Worm (Caenorhabditis elegans) whole organism, L1 larva: ENCODE data around the gene rme-4.
A peak's percentile ranks its signal among the peaks of the same experiment; 100 is the strongest.

Source experiments
- C16A3.4 ChIP-seq: fragments of 150-350 bp; optimal IDR thresholded peaks from 2 replicates; lab custom pipeline; 2014; ENCODE audit warnings: missing biosample characterization, missing genetic modification characterization
- F16B12.6 ChIP-seq: fragments of 150-350 bp; optimal IDR thresholded peaks from 2 replicates; lab custom pipeline; 2014; ENCODE audit warnings: missing biosample characterization, missing genetic modification characterization
- Y116A8C.19 ChIP-seq: sonication (generic microtip); optimal IDR thresholded peaks from 2 replicates; lab custom pipeline; 2016; ENCODE audit warnings: missing compliant biosample characterization, missing genetic modification characterization, borderline replicate concordance
- aly-2 ChIP-seq: fragments of 150-350 bp; optimal IDR thresholded peaks from 2 replicates; lab custom pipeline; 2014; ENCODE audit warnings: missing biosample characterization, missing genetic modification characterization
- blmp-1 ChIP-seq: fragments of 150-350 bp; optimal IDR thresholded peaks from 2 replicates; lab custom pipeline; 2014; ENCODE audit warnings: missing biosample characterization, missing genetic modification characterization
- ceh-82 ChIP-seq, 3 experiments: fragments of 150-350 bp in 1 of 3; sonication (generic microtip) in 2 of 3; optimal IDR thresholded peaks; 2 replicates each; lab custom pipeline; 2014 to 2017; ENCODE audit warnings: missing biosample characterization in 3 of 3, missing genetic modification characterization in 3 of 3
- dpl-1 ChIP-seq, 3 experiments: fragments of 150-350 bp in 2 of 3; sonication (generic microtip) in 1 of 3; optimal IDR thresholded peaks; 2 replicates each; lab custom pipeline; 2014 to 2017; ENCODE audit warnings: missing biosample characterization in 3 of 3, missing genetic modification characterization in 3 of 3, missing genetic modification reagents in 3 of 3
- dsc-1 ChIP-seq: sonication (generic microtip); optimal IDR thresholded peaks from 2 replicates; lab custom pipeline; 2016; ENCODE audit warnings: mild to moderate bottlenecking, missing genetic modification characterization, missing compliant biosample characterization
- efl-1 ChIP-seq, 4 experiments: fragments of 150-350 bp; optimal IDR thresholded peaks in 3 of 4; peaks in 1 of 4; 1 replicate in 1 of 4; 2 replicates in 3 of 4; lab custom pipeline; 2014; ENCODE audit warnings: missing biosample characterization in 2 of 4, missing genetic modification characterization in 2 of 4, missing genetic modification reagents in 2 of 4
- efl-3 ChIP-seq: fragments of 200-800 bp; sonication (Bioruptor generic); optimal IDR thresholded peaks from 2 replicates; lab custom pipeline; 2018; ENCODE audit warnings: mild to moderate bottlenecking, missing genetic modification characterization, missing compliant biosample characterization
- egl-27 ChIP-seq, 2 experiments: fragments of 150-350 bp in 1 of 2; sonication (generic microtip); optimal IDR thresholded peaks; 3 replicates each; lab custom pipeline; 2017 to 2018; ENCODE audit warnings: missing biosample characterization in 2 of 2, missing genetic modification characterization in 2 of 2, missing genetic modification reagents in 2 of 2
- elt-2 ChIP-seq: sonication (generic microtip); optimal IDR thresholded peaks from 2 replicates; lab custom pipeline; 2016; ENCODE audit warnings: missing genetic modification characterization, mild to moderate bottlenecking, inconsistent platforms, missing compliant biosample characterization, missing genetic modification reagents
- elt-3 ChIP-seq, 6 experiments: fragments of 150-350 bp in 1 of 6; sonication (generic microtip); optimal IDR thresholded peaks; 2 replicates each; lab custom pipeline; 2017 to 2018; ENCODE audit warnings: missing biosample characterization in 6 of 6, missing genetic modification characterization in 6 of 6, inconsistent platforms in 1 of 6
- ets-5 ChIP-seq: fragments of 200-800 bp; sonication (Bioruptor generic); IDR thresholded peaks from 2 replicates; pipeline ENCODE4 v1.3.6; 2022; ENCODE audit warnings: missing genetic modification characterization, missing compliant biosample characterization
- fkh-8 ChIP-seq: sonication (generic microtip); optimal IDR thresholded peaks from 2 replicates; lab custom pipeline; 2016; ENCODE audit warnings: mild to moderate bottlenecking, missing genetic modification characterization, missing compliant biosample characterization
- fos-1 ChIP-seq: fragments of 150-350 bp; optimal IDR thresholded peaks from 2 replicates; lab custom pipeline; 2014; ENCODE audit warnings: missing biosample characterization, missing genetic modification characterization
- hlh-4 ChIP-seq: sonication (generic microtip); optimal IDR thresholded peaks from 2 replicates; lab custom pipeline; 2016; ENCODE audit warnings: mild to moderate bottlenecking, missing genetic modification characterization, missing compliant biosample characterization
- hpl-2 ChIP-seq: fragments of 150-350 bp; optimal IDR thresholded peaks from 2 replicates; lab custom pipeline; 2014; ENCODE audit warnings: missing biosample characterization, missing genetic modification reagents, missing genetic modification characterization
- irx-1 ChIP-seq: sonication (generic microtip); optimal IDR thresholded peaks from 2 replicates; lab custom pipeline; 2016; ENCODE audit warnings: missing genetic modification characterization, missing compliant biosample characterization
- isw-1 ChIP-seq: fragments of 200-800 bp; sonication (Bioruptor generic); IDR thresholded peaks from 2 replicates; pipeline ENCODE4 v1.3.6; 2022; ENCODE audit warnings: missing genetic modification characterization, missing compliant biosample characterization
- jun-1 ChIP-seq: fragments of 150-350 bp; optimal IDR thresholded peaks from 2 replicates; lab custom pipeline; 2014; ENCODE audit warnings: missing biosample characterization, missing genetic modification reagents, missing genetic modification characterization
- lin-13 ChIP-seq: fragments of 150-350 bp; optimal IDR thresholded peaks from 2 replicates; lab custom pipeline; 2014; ENCODE audit warnings: missing biosample characterization, missing genetic modification reagents, missing genetic modification characterization
- lin-14 ChIP-seq: fragments of 200-800 bp; sonication (Bioruptor generic); optimal IDR thresholded peaks from 2 replicates; lab custom pipeline; 2018; ENCODE audit warnings: mild to moderate bottlenecking, missing genetic modification characterization, moderate library complexity, missing compliant biosample characterization
- lin-35 ChIP-seq, 2 experiments: fragments of 150-350 bp; optimal IDR thresholded peaks; 2 replicates each; lab custom pipeline; 2014; ENCODE audit warnings: missing biosample characterization in 2 of 2, missing genetic modification characterization in 2 of 2, missing genetic modification reagents in 2 of 2
- lsy-2 ChIP-seq, 2 experiments: fragments of 150-350 bp; optimal IDR thresholded peaks; 2 replicates each; lab custom pipeline; 2014; ENCODE audit warnings: missing biosample characterization in 2 of 2, missing genetic modification characterization in 2 of 2
- mab-9 ChIP-seq: fragments of 200-800 bp; sonication (Bioruptor generic); IDR thresholded peaks from 2 replicates; pipeline ENCODE4 v1.3.6; 2022; ENCODE audit warnings: missing genetic modification reagents, missing genetic modification characterization, missing compliant biosample characterization
- mdl-1 ChIP-seq, 2 experiments: fragments of 150-350 bp; optimal IDR thresholded peaks; 2 replicates each; lab custom pipeline; 2014 to 2017; ENCODE audit warnings: missing biosample characterization in 2 of 2, missing genetic modification characterization in 2 of 2, inconsistent platforms in 1 of 2
- mep-1 ChIP-seq: fragments of 150-350 bp; optimal IDR thresholded peaks from 2 replicates; lab custom pipeline; 2014; ENCODE audit warnings: missing biosample characterization, missing genetic modification characterization
- nhr-11 ChIP-seq: fragments of 150-350 bp; optimal IDR thresholded peaks from 2 replicates; lab custom pipeline; 2014; ENCODE audit warnings: missing biosample characterization, missing genetic modification characterization
- nhr-12 ChIP-seq: sonication (generic microtip); optimal IDR thresholded peaks from 2 replicates; lab custom pipeline; 2017; ENCODE audit warnings: missing biosample characterization, missing genetic modification characterization
- nhr-19 ChIP-seq: fragments of 200-800 bp; sonication (Bioruptor generic); conservative IDR thresholded peaks from 2 replicates; pipeline ENCODE4 v1.3.6; 2022; ENCODE audit warnings: missing genetic modification characterization, missing compliant biosample characterization
- nhr-20 ChIP-seq: sonication (generic microtip); optimal IDR thresholded peaks from 2 replicates; lab custom pipeline; 2016; ENCODE audit warnings: mild to moderate bottlenecking, missing genetic modification characterization, missing compliant biosample characterization
- nhr-237 ChIP-seq: fragments of 150-350 bp; optimal IDR thresholded peaks from 2 replicates; lab custom pipeline; 2014; ENCODE audit warnings: missing biosample characterization, missing genetic modification characterization
- nhr-47 ChIP-seq: sonication (generic microtip); optimal IDR thresholded peaks from 2 replicates; lab custom pipeline; 2016; ENCODE audit warnings: mild to moderate bottlenecking, missing genetic modification characterization, moderate library complexity, missing compliant biosample characterization
- nhr-71 ChIP-seq: sonication (generic microtip); optimal IDR thresholded peaks from 2 replicates; lab custom pipeline; 2016; ENCODE audit warnings: mild to moderate bottlenecking, missing genetic modification characterization, moderate library complexity, missing compliant biosample characterization
- nhr-77 ChIP-seq: fragments of 150-350 bp; optimal IDR thresholded peaks from 2 replicates; lab custom pipeline; 2014; ENCODE audit warnings: missing biosample characterization, missing genetic modification characterization
- nhr-85 ChIP-seq: sonication (generic microtip); peaks from one replicate; lab custom pipeline; 2016; ENCODE audit warnings: missing genetic modification characterization, inconsistent platforms, missing compliant biosample characterization
- nhr-90 ChIP-seq: sonication (generic microtip); optimal IDR thresholded peaks from 2 replicates; lab custom pipeline; 2016; ENCODE audit warnings: mild to moderate bottlenecking, missing genetic modification characterization, missing compliant biosample characterization; ENCODE audit not compliant: poor library complexity
- rnt-1 ChIP-seq: sonication (generic microtip); optimal IDR thresholded peaks from 2 replicates; lab custom pipeline; 2016; ENCODE audit warnings: mild to moderate bottlenecking, missing genetic modification characterization, moderate library complexity, missing compliant biosample characterization
- skn-1 ChIP-seq: fragments of 150-350 bp; optimal IDR thresholded peaks from 2 replicates; lab custom pipeline; 2014; ENCODE audit warnings: missing biosample characterization, missing genetic modification characterization
- snu-23 ChIP-seq: sonication (generic microtip); optimal IDR thresholded peaks from 2 replicates; lab custom pipeline; 2016; ENCODE audit warnings: missing genetic modification characterization, missing compliant biosample characterization
- sox-4 ChIP-seq: sonication (generic microtip); optimal IDR thresholded peaks from 2 replicates; lab custom pipeline; 2016; ENCODE audit warnings: missing genetic modification characterization, missing compliant biosample characterization
- tbx-2 ChIP-seq: sonication (generic microtip); optimal IDR thresholded peaks from 2 replicates; lab custom pipeline; 2016; ENCODE audit warnings: missing genetic modification characterization, missing compliant biosample characterization
- tlp-1 ChIP-seq: fragments of 150-350 bp; optimal IDR thresholded peaks from 2 replicates; lab custom pipeline; 2014; ENCODE audit warnings: missing biosample characterization, missing genetic modification characterization
- unc-130 ChIP-seq: fragments of 150-350 bp; optimal IDR thresholded peaks from 2 replicates; lab custom pipeline; 2017; ENCODE audit warnings: missing biosample characterization, missing genetic modification characterization, inconsistent platforms
- unc-62 ChIP-seq: fragments of 150-350 bp; optimal IDR thresholded peaks from 2 replicates; lab custom pipeline; 2014; ENCODE audit warnings: missing biosample characterization, missing genetic modification reagents, missing genetic modification characterization
- ztf-11 ChIP-seq, 2 experiments: sonication (generic microtip); optimal IDR thresholded peaks; 2 replicates each; lab custom pipeline; 2016 to 2017; ENCODE audit warnings: missing genetic modification characterization in 2 of 2, missing biosample characterization in 1 of 2, missing compliant biosample characterization in 1 of 2
- ztf-4 ChIP-seq: fragments of 150-350 bp; optimal IDR thresholded peaks from 2 replicates; lab custom pipeline; 2014; ENCODE audit warnings: missing biosample characterization, missing genetic modification characterization

The rme-4 gene

ce11 chrX:10332035-10332614, 47.5 kb downstream of the rme-4 start:
- TF ChIP-seq snu-23 (GFP tag; lab: Kevin White, UChicago), result peak; percentile 43
- TF ChIP-seq hpl-2 (GFP tag; lab: Kevin White, UChicago), result no peak
- peak; percentile 25 for TF ChIP-seq nhr-47 (tag; lab: Kevin White, UChicago)
- peak; percentile 78 for TF ChIP-seq skn-1 (tag; lab: Kevin White, UChicago)
- no peak for TF ChIP-seq nhr-237
- TF ChIP-seq elt-2 (tag; lab: Kevin White, UChicago), result peak; percentile 47
- TF ChIP-seq tlp-1, result no peak
- TF ChIP-seq nhr-11 (tag; lab: Kevin White, UChicago), result no peak
- TF ChIP-seq tbx-2, result peak; percentile 39
- TF ChIP-seq blmp-1 (tag; lab: Kevin White, UChicago), result peak; percentile 48
- TF ChIP-seq lin-35 (GFP tag; optimal IDR thresholded peaks at IDR 0.05; lab: Kevin White, UChicago), result peak in 1 of 2 experiments; percentile 14
- no peak for TF ChIP-seq hlh-4
- no peak for TF ChIP-seq aly-2 (tag; lab: Kevin White, UChicago)
- TF ChIP-seq lin-13, result no peak
- no peak for TF ChIP-seq nhr-12 (tag; lab: Kevin White, UChicago)
- peak; percentile 29 for TF ChIP-seq dsc-1 (tag; lab: Kevin White, UChicago)
- no peak for TF ChIP-seq sox-4
- no peak for TF ChIP-seq fkh-8
- TF ChIP-seq Y116A8C.19 (tag; lab: Kevin White, UChicago), result no peak
- TF ChIP-seq nhr-85 (tag; lab: Kevin White, UChicago), result peak; percentile 89
- peak; percentile 31 for TF ChIP-seq jun-1 (tag; lab: Kevin White, UChicago)
- peak in 1 of 2 experiments; percentile 38 for TF ChIP-seq mdl-1 (tag; optimal IDR thresholded peaks at IDR 0.05; lab: Kevin White, UChicago)
- peak; percentile 21 to 55 for TF ChIP-seq egl-27 (tag; optimal IDR thresholded peaks at IDR 0.05; lab: Kevin White, UChicago)
- TF ChIP-seq fos-1 (tag; lab: Kevin White, UChicago), result no peak
- TF ChIP-seq lin-14 (GFP tag; lab: Kevin White, UChicago), result peak; percentile 84
- no peak for TF ChIP-seq F16B12.6 (tag; lab: Kevin White, UChicago)
- TF ChIP-seq nhr-90 (tag; lab: Kevin White, UChicago), result peak; percentile 15
- peak in 1 of 3 experiments; percentile 15 for TF ChIP-seq ceh-82 (tag; optimal IDR thresholded peaks at IDR 0.05; lab: Kevin White, UChicago)
- TF ChIP-seq ets-5 (GFP tag; lab: Robert Waterston, UW), result no peak
- TF ChIP-seq nhr-71 (tag; lab: Kevin White, UChicago), result peak; percentile 74
- TF ChIP-seq C16A3.4, result no peak
- TF ChIP-seq nhr-20 (tag; lab: Kevin White, UChicago), result peak; percentile 65
- TF ChIP-seq efl-1 (optimal IDR thresholded peaks at IDR 0.05; lab: Kevin White, UChicago), result no peak
- TF ChIP-seq efl-1 (GFP tag; optimal IDR thresholded peaks at IDR 0.05 in 1 of 2; lab: Kevin White, UChicago), result peak in 1 of 2 experiments; percentile 78
- no peak for TF ChIP-seq efl-3 (GFP tag; lab: Kevin White, UChicago)
- peak; percentile 5 for TF ChIP-seq unc-130
- no peak for TF ChIP-seq ztf-11 (tag; optimal IDR thresholded peaks at IDR 0.05; lab: Kevin White, UChicago)
- TF ChIP-seq rnt-1, result peak; percentile 72
- TF ChIP-seq irx-1, result no peak
- TF ChIP-seq ztf-4, result no peak
- TF ChIP-seq elt-3 (tag; optimal IDR thresholded peaks at IDR 0.05; lab: Kevin White, UChicago), result peak in 2 of 6 experiments; percentile 4 to 71
- peak in 1 of 2 experiments; percentile 24 for TF ChIP-seq lsy-2 (tag; optimal IDR thresholded peaks at IDR 0.05; lab: Kevin White, UChicago)
- TF ChIP-seq isw-1 (GFP tag; lab: Robert Waterston, UW), result no peak
- TF ChIP-seq unc-62 (GFP tag; lab: Kevin White, UChicago), result no peak
- no peak for TF ChIP-seq dpl-1 (GFP tag; optimal IDR thresholded peaks at IDR 0.05; lab: Kevin White, UChicago)
- peak; percentile 56 for TF ChIP-seq nhr-19
- TF ChIP-seq mep-1 (tag; lab: Kevin White, UChicago), result peak; percentile 28
- TF ChIP-seq mab-9 (GFP tag; lab: Robert Waterston, UW), result no peak
- peak; percentile 44 for TF ChIP-seq nhr-77 (tag; lab: Kevin White, UChicago)
